Fruit fly (Drosophila melanogaster) whole organism, embryonic: Measurements from ENCODE around the gene Srg3.

Source experiments
- Abd-B ChIP-seq: fragments of 200-800 bp; sonication (Bioruptor generic); optimal IDR thresholded peaks from 2 replicates; lab custom pipeline; 2018; ENCODE audit warnings: missing biosample characterization, mild to moderate bottlenecking, missing genetic modification characterization, moderate library complexity
- CG1024 ChIP-seq: fragments of 200-800 bp; sonication (Bioruptor generic); IDR thresholded peaks from 2 replicates; pipeline ENCODE4 v1.3.6; 2022; ENCODE audit warnings: missing biosample characterization, missing genetic modification characterization
- CG12299 ChIP-seq: fragments of 200-800 bp; sonication (Bioruptor generic); optimal IDR thresholded peaks from 2 replicates; lab custom pipeline; 2018; ENCODE audit warnings: missing biosample characterization, mild to moderate bottlenecking, missing genetic modification characterization
- CG13287 ChIP-seq: fragments of 200-800 bp; sonication (Bioruptor generic); IDR thresholded peaks from 2 replicates; pipeline ENCODE4 v1.3.6; 2022; ENCODE audit warnings: missing biosample characterization, missing genetic modification characterization; ENCODE audit not compliant: partially characterized antibody
- CG15073 ChIP-seq: fragments of 200-800 bp; sonication (Bioruptor generic); optimal IDR thresholded peaks from 2 replicates; lab custom pipeline; 2016; ENCODE audit warnings: missing biosample characterization, missing genetic modification characterization
- CG17359 ChIP-seq: fragments of 200-800 bp; sonication (Bioruptor generic); optimal IDR thresholded peaks from 3 replicates; lab custom pipeline; 2018; ENCODE audit warnings: missing biosample characterization, mild to moderate bottlenecking, missing genetic modification characterization, moderate library complexity
- CG1792 ChIP-seq: fragments of 200-800 bp; sonication (Bioruptor generic); optimal IDR thresholded peaks from 2 replicates; lab custom pipeline; 2016; ENCODE audit warnings: missing biosample characterization, missing genetic modification characterization
- CG2678 ChIP-seq: fragments of 200-800 bp; sonication (Bioruptor generic); optimal IDR thresholded peaks from 3 replicates; lab custom pipeline; 2019; ENCODE audit warnings: missing biosample characterization, mild to moderate bottlenecking, missing genetic modification characterization, moderate library complexity
- CG34422 ChIP-seq: fragments of 200-800 bp; sonication (Bioruptor generic); IDR thresholded peaks from 3 replicates; pipeline ENCODE4 v1.3.6; 2022; ENCODE audit warnings: missing biosample characterization, missing genetic modification characterization
- CG4328 ChIP-seq: fragments of 200-800 bp; sonication (Bioruptor generic); optimal IDR thresholded peaks from 3 replicates; lab custom pipeline; 2017; ENCODE audit warnings: missing biosample characterization, missing genetic modification reagents, missing genetic modification characterization
- CG5953 ChIP-seq: fragments of 200-800 bp; sonication (Bioruptor generic); IDR thresholded peaks from 2 replicates; pipeline ENCODE4 v1.3.6; 2022; ENCODE audit warnings: missing biosample characterization, missing genetic modification characterization
- CG6654 ChIP-seq: fragments of 200-800 bp; sonication (Bioruptor generic); optimal IDR thresholded peaks from 2 replicates; lab custom pipeline; 2017; ENCODE audit warnings: missing biosample characterization, mild to moderate bottlenecking, missing genetic modification characterization
- CG7745 ChIP-seq: fragments of 200-800 bp; sonication (Bioruptor generic); optimal IDR thresholded peaks from 2 replicates; lab custom pipeline; 2018; ENCODE audit warnings: missing biosample characterization, mild to moderate bottlenecking, missing genetic modification characterization, moderate library complexity
- CG7839 ChIP-seq: fragments of 200-800 bp; sonication (Bioruptor generic); optimal IDR thresholded peaks from 3 replicates; lab custom pipeline; 2018; ENCODE audit warnings: missing biosample characterization, mild to moderate bottlenecking, missing genetic modification characterization, moderate library complexity
- CG9437 ChIP-seq: fragments of 200-800 bp; sonication (Bioruptor generic); optimal IDR thresholded peaks from 2 replicates; lab custom pipeline; 2018; ENCODE audit warnings: missing biosample characterization, mild to moderate bottlenecking, missing genetic modification characterization
- CG9932 ChIP-seq: fragments of 200-800 bp; sonication (Bioruptor generic); IDR thresholded peaks from 2 replicates; pipeline ENCODE4 v1.3.6; 2022; ENCODE audit warnings: missing biosample characterization, missing genetic modification characterization
- D19B ChIP-seq: fragments of 200-800 bp; sonication (Bioruptor generic); optimal IDR thresholded peaks from 2 replicates; lab custom pipeline; 2017; ENCODE audit warnings: missing biosample characterization, mild to moderate bottlenecking, missing genetic modification characterization
- Dip2 ChIP-seq: fragments of 200-800 bp; sonication (Bioruptor generic); IDR thresholded peaks from 2 replicates; pipeline ENCODE4 v1.3.6; 2022; ENCODE audit warnings: missing biosample characterization, missing genetic modification characterization
- Dp ChIP-seq: fragments of 200-800 bp; sonication (Bioruptor generic); optimal IDR thresholded peaks from 2 replicates; lab custom pipeline; 2018; ENCODE audit warnings: missing biosample characterization, mild to moderate bottlenecking, missing genetic modification characterization, moderate library complexity
- Elba2 ChIP-seq: fragments of 200-800 bp; sonication (Bioruptor generic); optimal IDR thresholded peaks from 3 replicates; lab custom pipeline; 2016; ENCODE audit warnings: missing biosample characterization, missing genetic modification characterization
- Hr51 ChIP-seq, 2 experiments: fragments of 200-800 bp; sonication (Bioruptor generic); optimal IDR thresholded peaks; 2 replicates in 1 of 2; 3 replicates in 1 of 2; lab custom pipeline; 2016 to 2018; ENCODE audit warnings: missing biosample characterization in 2 of 2, missing genetic modification characterization in 2 of 2, mild to moderate bottlenecking in 1 of 2, moderate library complexity in 1 of 2
- Med ChIP-seq: fragments of 200-800 bp; sonication (Bioruptor generic); peaks from one replicate; lab custom pipeline; 2016; ENCODE audit warnings: missing biosample characterization, missing genetic modification characterization, mild to moderate bottlenecking, inconsistent platforms, moderate library complexity
- Oaz ChIP-seq: fragments of 200-800 bp; sonication (Bioruptor generic); IDR thresholded peaks from 2 replicates; pipeline ENCODE4 v1.3.6; 2022; ENCODE audit warnings: missing biosample characterization, missing genetic modification characterization
- Ptx1 ChIP-seq: fragments of 200-800 bp; sonication (Bioruptor generic); IDR thresholded peaks from 2 replicates; pipeline ENCODE4 v1.3.6; 2022; ENCODE audit warnings: missing biosample characterization, missing genetic modification characterization
- Sox100B ChIP-seq: fragments of 200-800 bp; sonication (Bioruptor generic); optimal IDR thresholded peaks from 3 replicates; lab custom pipeline; 2018; ENCODE audit warnings: missing biosample characterization, mild to moderate bottlenecking, missing genetic modification characterization
- Sox102F ChIP-seq: fragments of 200-800 bp; sonication (Bioruptor generic); optimal IDR thresholded peaks from 2 replicates; lab custom pipeline; 2018; ENCODE audit warnings: missing biosample characterization, mild to moderate bottlenecking, missing genetic modification characterization, moderate library complexity
- Ssrp ChIP-seq: fragments of 200-800 bp; sonication (Bioruptor generic); optimal IDR thresholded peaks from 2 replicates; lab custom pipeline; 2018; ENCODE audit warnings: missing biosample characterization, mild to moderate bottlenecking, missing genetic modification characterization, moderate library complexity
- Xrp1 ChIP-seq: fragments of 200-800 bp; sonication (Bioruptor generic); IDR thresholded peaks from 2 replicates; pipeline ENCODE4 v1.3.6; 2022; ENCODE audit warnings: missing biosample characterization, missing genetic modification characterization
- bsh ChIP-seq, 2 experiments: fragments of 200-800 bp; sonication (Bioruptor generic); optimal IDR thresholded peaks; 2 replicates each; lab custom pipeline; 2017 to 2018; ENCODE audit warnings: mild to moderate bottlenecking in 2 of 2, missing biosample characterization in 2 of 2, missing genetic modification characterization in 2 of 2, moderate library complexity in 1 of 2
- chm ChIP-seq: fragments of 200-800 bp; sonication (Bioruptor generic); IDR thresholded peaks from 2 replicates; pipeline ENCODE4 v1.3.6; 2022; ENCODE audit warnings: missing biosample characterization, missing genetic modification characterization
- disco-r ChIP-seq: fragments of 200-800 bp; sonication (Bioruptor generic); optimal IDR thresholded peaks from 2 replicates; lab custom pipeline; 2016; ENCODE audit warnings: missing biosample characterization, missing genetic modification characterization
- dmrt99B ChIP-seq: fragments of 200-800 bp; sonication (Bioruptor generic); optimal IDR thresholded peaks from 2 replicates; lab custom pipeline; 2018; ENCODE audit warnings: missing biosample characterization, mild to moderate bottlenecking, missing genetic modification characterization, moderate library complexity
- dysf ChIP-seq: fragments of 200-800 bp; sonication (Bioruptor generic); IDR thresholded peaks from 3 replicates; pipeline ENCODE4 v1.3.6; 2022; ENCODE audit warnings: missing biosample characterization, missing genetic modification characterization
- emc ChIP-seq: fragments of 200-800 bp; sonication (Bioruptor generic); optimal IDR thresholded peaks from 2 replicates; lab custom pipeline; 2016; ENCODE audit warnings: missing biosample characterization, missing genetic modification characterization
- ems ChIP-seq: fragments of 200-800 bp; sonication (Bioruptor generic); optimal IDR thresholded peaks from 3 replicates; lab custom pipeline; 2016; ENCODE audit warnings: missing biosample characterization, missing genetic modification characterization
- fru ChIP-seq: fragments of >200 bp; optimal IDR thresholded peaks from 2 replicates; lab custom pipeline; 2017
- gcm ChIP-seq: fragments of 200-800 bp; sonication (Bioruptor generic); optimal IDR thresholded peaks from 2 replicates; lab custom pipeline; 2019; ENCODE audit warnings: missing biosample characterization, mild to moderate bottlenecking, missing genetic modification characterization, moderate library complexity
- gem ChIP-seq: fragments of 200-800 bp; sonication (Bioruptor generic); optimal IDR thresholded peaks from 2 replicates; lab custom pipeline; 2019; ENCODE audit warnings: missing biosample characterization, mild to moderate bottlenecking, missing genetic modification characterization, moderate library complexity
- ken ChIP-seq: fragments of 200-800 bp; sonication (Bioruptor generic); IDR thresholded peaks from 3 replicates; pipeline ENCODE4 v1.3.6; 2022; ENCODE audit warnings: missing biosample characterization, missing genetic modification characterization
- lab ChIP-seq: fragments of 200-800 bp; sonication (Bioruptor generic); optimal IDR thresholded peaks from 3 replicates; lab custom pipeline; 2017; ENCODE audit warnings: missing biosample characterization, missing genetic modification characterization, mild to moderate bottlenecking, moderate library complexity, missing genetic modification reagents
- lmd ChIP-seq: fragments of 200-800 bp; sonication (Bioruptor generic); IDR thresholded peaks from 2 replicates; pipeline ENCODE4 v1.3.6; 2022; ENCODE audit warnings: missing biosample characterization, missing genetic modification characterization
- mam ChIP-seq: fragments of 200-800 bp; sonication (Bioruptor generic); optimal IDR thresholded peaks from 3 replicates; lab custom pipeline; 2016; ENCODE audit warnings: missing biosample characterization, missing genetic modification characterization
- nmo ChIP-seq: fragments of 200-800 bp; sonication (Bioruptor generic); optimal IDR thresholded peaks from 2 replicates; lab custom pipeline; 2018; ENCODE audit warnings: missing biosample characterization, mild to moderate bottlenecking, missing genetic modification characterization, moderate library complexity
- sens ChIP-seq: fragments of 200-800 bp; sonication (Bioruptor generic); peaks from one replicate; lab custom pipeline; 2016; ENCODE audit warnings: missing biosample characterization, missing genetic modification characterization
- sob ChIP-seq: fragments of 200-800 bp; sonication (Bioruptor generic); IDR thresholded peaks from 2 replicates; pipeline ENCODE4 v1.3.6; 2022; ENCODE audit warnings: missing biosample characterization, missing genetic modification characterization
- sr ChIP-seq: fragments of 200-800 bp; sonication (Bioruptor generic); IDR thresholded peaks from 3 replicates; pipeline ENCODE4 v1.3.6; 2022; ENCODE audit warnings: missing biosample characterization, missing genetic modification characterization
- stwl ChIP-seq: fragments of 200-800 bp; sonication (Bioruptor generic); optimal IDR thresholded peaks from 3 replicates; lab custom pipeline; 2018; ENCODE audit warnings: missing biosample characterization, mild to moderate bottlenecking, missing genetic modification characterization, moderate library complexity
- unpg ChIP-seq: fragments of 200-800 bp; sonication (Bioruptor generic); optimal IDR thresholded peaks from 3 replicates; lab custom pipeline; 2018; ENCODE audit warnings: missing biosample characterization, mild to moderate bottlenecking, missing genetic modification characterization, moderate library complexity
- vfl ChIP-seq: fragments of 200-800 bp; sonication (Bioruptor generic); optimal IDR thresholded peaks from 2 replicates; lab custom pipeline; 2016; ENCODE audit warnings: missing biosample characterization, missing genetic modification characterization
- zfh2 ChIP-seq: fragments of 200-800 bp; sonication (Bioruptor generic); optimal IDR thresholded peaks from 2 replicates; lab custom pipeline; 2016; ENCODE audit warnings: missing biosample characterization, missing genetic modification characterization

Srg3 gene

dm6 chr3L:9425838-9426237 is 17.2 kb upstream of the Srg3 start (continued):
- TF ChIP-seq Sox102F (GFP tag; lab: Kevin White, UChicago) (peak; percentile 32), Med (GFP tag; lab: Kevin White, UChicago) (peak; percentile 69), emc (GFP tag; lab: Kevin White, UChicago) (no peak), Oaz (GFP tag; lab: Robert Waterston, UW) (no peak), nmo (peak; percentile 16), CG9437 (GFP tag; lab: Kevin White, UChicago) (peak; percentile 81), fru (lab: Kevin White, UChicago) (no peak), ken (GFP tag; lab: Robert Waterston, UW) (0 out of 3 replicates have a peak, but pooled peaks have one; percentile 17), stwl (tag; lab: Kevin White, UChicago) (peak; percentile 37), CG17359 (peak; percentile 35), ems (no peak), Xrp1 (GFP tag; lab: Robert Waterston, UW) (peak; percentile 14; the same call in 1 of the 2 replicates), gem (peak; percentile 47), CG2678 (tag; lab: Kevin White, UChicago) (peak; percentile 32), chm (GFP tag; lab: Robert Waterston, UW) (peak; percentile 21; the same call in 1 of the 2 replicates), CG7839 (tag; lab: Kevin White, UChicago) (peak; percentile 31), lmd (GFP tag; lab: Robert Waterston, UW) (peak; percentile 18; the same call in 1 of the 2 replicates), CG4328 (peak; percentile 32), sens (GFP tag; lab: Kevin White, UChicago) (peak; percentile 61), lab (peak; percentile 40), unpg (GFP tag; lab: Kevin White, UChicago) (peak; percentile 18), dmrt99B (tag; lab: Kevin White, UChicago) (peak; percentile 26), Ssrp (peak; percentile 28), vfl (GFP tag; lab: Kevin White, UChicago) (peak; percentile 12), CG6654 (GFP tag; lab: Kevin White, UChicago) (no peak), Dip2 (GFP tag; lab: Robert Waterston, UW) (no peak), zfh2 (GFP tag; lab: Kevin White, UChicago) (no peak), sr (GFP tag; lab: Robert Waterston, UW) (peak; percentile 19; the same call in 1 of the 3 replicates), mam (GFP tag; lab: Kevin White, UChicago) (peak; percentile 13)
- TF ChIP-seq, all 482 proteins: peak for 54

- peak; percentile 100 for TF ChIP-seq CG9932 (GFP tag; lab: Robert Waterston, UW)
- peak; percentile 92 for TF ChIP-seq gcm (GFP tag; lab: Kevin White, UChicago)
- peak; percentile 47 for TF ChIP-seq CG7745 (tag; lab: Kevin White, UChicago)
- TF ChIP-seq bsh (GFP tag; optimal IDR thresholded peaks at IDR 0.05; lab: Kevin White, UChicago): peak; percentile 72 to 98
- peak; percentile 100 for TF ChIP-seq CG34422 (GFP tag; lab: Robert Waterston, UW)
- TF ChIP-seq Sox100B: peak; percentile 90
- peak; percentile 92 for TF ChIP-seq CG15073
- TF ChIP-seq sob: peak; percentile 100
- TF ChIP-seq Hr51 (GFP tag; optimal IDR thresholded peaks at IDR 0.05; lab: Kevin White, UChicago): peak; percentile 97 to 100
- TF ChIP-seq Abd-B: peak; percentile 100
- TF ChIP-seq Elba2: peak; percentile 96
- peak; percentile 99 for TF ChIP-seq ems
- peak; percentile 53 for TF ChIP-seq Dp
- TF ChIP-seq CG13287: peak; percentile 94
- TF ChIP-seq CG1792 (GFP tag; lab: Kevin White, UChicago): peak; percentile 99
- peak; percentile 98 for TF ChIP-seq CG5953 (GFP tag; lab: Robert Waterston, UW)
- TF ChIP-seq disco-r (GFP tag; lab: Kevin White, UChicago): peak; percentile 99
- TF ChIP-seq D19B (GFP tag; lab: Kevin White, UChicago): peak; percentile 97
- peak; percentile 95 for TF ChIP-seq CG12299 (tag; lab: Kevin White, UChicago)
- TF ChIP-seq dysf (GFP tag; lab: Robert Waterston, UW): peak; percentile 100
- peak; percentile 100 for TF ChIP-seq Ptx1 (GFP tag; lab: Robert Waterston, UW)
- peak; percentile 96 for TF ChIP-seq CG1024 (GFP tag; lab: Robert Waterston, UW)
Observed at dm6 chr3L:9426656-9427294, 16.3 kb upstream of the Srg3 start, which contains the start of the genes Atat and Shc. Gene Atat (minus strand): TSS chr3L:9426758. Gene Shc (plus strand): TSS chr3L:9427010.
